Worm (Caenorhabditis elegans) whole organism, mixed stage, embryonic: ENCODE measurements around the gene frpr-1.

ENCODE experiments used
- M03D4.4 ChIP-seq: sonication (generic microtip); optimal IDR thresholded peaks from 2 replicates; lab custom pipeline; 2017; ENCODE audit warnings: mild to moderate bottlenecking, missing genetic modification characterization, missing compliant biosample characterization
- bed-3 ChIP-seq: fragments of 200-800 bp; sonication (Bioruptor generic); optimal IDR thresholded peaks from 3 replicates; lab custom pipeline; 2018; ENCODE audit warnings: mild to moderate bottlenecking, missing genetic modification characterization, moderate library complexity, missing compliant biosample characterization
- blmp-1 ChIP-seq: fragments of 150-350 bp; optimal IDR thresholded peaks from 2 replicates; lab custom pipeline; 2014; ENCODE audit warnings: missing biosample characterization, missing genetic modification characterization
- ceh-39 ChIP-seq: fragments of 150-350 bp; optimal IDR thresholded peaks from 2 replicates; lab custom pipeline; 2014; ENCODE audit warnings: missing biosample characterization, missing genetic modification characterization
- ceh-43 ChIP-seq: fragments of 200-800 bp; sonication (Bioruptor generic); optimal IDR thresholded peaks from 2 replicates; lab custom pipeline; 2018; ENCODE audit warnings: mild to moderate bottlenecking, missing genetic modification characterization, moderate library complexity, missing compliant biosample characterization
- ceh-83 ChIP-seq: fragments of 200-800 bp; sonication (Bioruptor generic); optimal IDR thresholded peaks from 2 replicates; lab custom pipeline; 2018; ENCODE audit warnings: mild to moderate bottlenecking, missing genetic modification characterization, missing compliant biosample characterization
- drap-1 ChIP-seq: fragments of 200-800 bp; sonication (Bioruptor generic); optimal IDR thresholded peaks from 3 replicates; lab custom pipeline; 2018; ENCODE audit warnings: mild to moderate bottlenecking, missing genetic modification characterization, missing compliant biosample characterization
- elt-1 ChIP-seq: sonication (generic microtip); optimal IDR thresholded peaks from 2 replicates; lab custom pipeline; 2017; ENCODE audit warnings: missing genetic modification characterization, mild to moderate bottlenecking, missing compliant biosample characterization, antibody characterized with exemption, moderate library complexity, borderline replicate concordance; ENCODE audit not compliant: insufficient read depth
- elt-3 ChIP-seq: fragments of 150-350 bp; optimal IDR thresholded peaks from 2 replicates; lab custom pipeline; 2014; ENCODE audit warnings: missing biosample characterization, missing genetic modification characterization
- flh-1 ChIP-seq: fragments of 200-800 bp; sonication (Bioruptor generic); optimal IDR thresholded peaks from 2 replicates; lab custom pipeline; 2018; ENCODE audit warnings: mild to moderate bottlenecking, missing genetic modification characterization, moderate library complexity, missing compliant biosample characterization
- lin-13 ChIP-seq: fragments of 150-350 bp; optimal IDR thresholded peaks from 2 replicates; lab custom pipeline; 2014; ENCODE audit warnings: missing biosample characterization, missing genetic modification characterization
- lin-32 ChIP-seq: fragments of 200-800 bp; sonication (Bioruptor generic); optimal IDR thresholded peaks from 2 replicates; lab custom pipeline; 2018; ENCODE audit warnings: mild to moderate bottlenecking, missing genetic modification characterization, missing compliant biosample characterization
- lsy-2 ChIP-seq: fragments of 150-350 bp; optimal IDR thresholded peaks from 2 replicates; lab custom pipeline; 2014; ENCODE audit warnings: missing biosample characterization, missing genetic modification characterization
- mep-1 ChIP-seq: fragments of 150-350 bp; optimal IDR thresholded peaks from 2 replicates; lab custom pipeline; 2017; ENCODE audit warnings: missing biosample characterization, missing genetic modification reagents, missing genetic modification characterization, inconsistent platforms
- mls-2 ChIP-seq: sonication (generic microtip); optimal IDR thresholded peaks from 2 replicates; lab custom pipeline; 2016; ENCODE audit warnings: mild to moderate bottlenecking, missing genetic modification characterization, moderate library complexity, missing compliant biosample characterization
- nhr-12 ChIP-seq: fragments of 150-350 bp; optimal IDR thresholded peaks from 2 replicates; lab custom pipeline; 2014; ENCODE audit warnings: missing biosample characterization, missing genetic modification characterization
- nhr-2 ChIP-seq: fragments of 150-350 bp; optimal IDR thresholded peaks from 2 replicates; lab custom pipeline; 2014; ENCODE audit warnings: missing biosample characterization, missing genetic modification characterization
- nhr-237 ChIP-seq: fragments of 150-350 bp; optimal IDR thresholded peaks from 2 replicates; lab custom pipeline; 2014; ENCODE audit warnings: missing biosample characterization, missing genetic modification characterization
- nhr-28 ChIP-seq: fragments of 150-350 bp; optimal IDR thresholded peaks from 2 replicates; lab custom pipeline; 2014; ENCODE audit warnings: missing biosample characterization, missing genetic modification characterization
- nhr-76 ChIP-seq: sonication (generic microtip); optimal IDR thresholded peaks from 2 replicates; lab custom pipeline; 2017; ENCODE audit warnings: missing biosample characterization, missing genetic modification characterization
- pha-4 ChIP-seq: fragments of 150-350 bp; optimal IDR thresholded peaks from 2 replicates; lab custom pipeline; 2018; ENCODE audit warnings: missing biosample characterization, missing genetic modification reagents, missing genetic modification characterization
- snpc-4 ChIP-seq: fragments of 150-350 bp; optimal IDR thresholded peaks from 2 replicates; lab custom pipeline; 2014; ENCODE audit warnings: missing biosample characterization, missing genetic modification characterization
- sptf-1 ChIP-seq: sonication (generic microtip); optimal IDR thresholded peaks from 2 replicates; lab custom pipeline; 2017; ENCODE audit warnings: mild to moderate bottlenecking, missing genetic modification characterization, moderate library complexity, missing compliant biosample characterization
- tbx-8 ChIP-seq: fragments of 200-800 bp; sonication (Bioruptor generic); optimal IDR thresholded peaks from 2 replicates; lab custom pipeline; 2018; ENCODE audit warnings: mild to moderate bottlenecking, missing genetic modification characterization, moderate library complexity, missing compliant biosample characterization
- unc-39 ChIP-seq: fragments of 150-350 bp; optimal IDR thresholded peaks from 2 replicates; lab custom pipeline; 2014; ENCODE audit warnings: missing biosample characterization, missing genetic modification characterization
- unc-62 ChIP-seq: fragments of 150-350 bp; optimal IDR thresholded peaks from 2 replicates; lab custom pipeline; 2014; ENCODE audit warnings: missing biosample characterization, missing genetic modification reagents, missing genetic modification characterization
- zip-8 ChIP-seq: fragments of 150-350 bp; optimal IDR thresholded peaks from 2 replicates; lab custom pipeline; 2014; ENCODE audit warnings: missing biosample characterization, missing genetic modification characterization
- ztf-11 ChIP-seq: fragments of 150-350 bp; optimal IDR thresholded peaks from 2 replicates; lab custom pipeline; 2014; ENCODE audit warnings: missing biosample characterization, missing genetic modification characterization

The frpr-1 gene

ce11 chrX:8088474-8088873 is 41.0 kb downstream of the frpr-1 start, which contains the start of gene vem-1:
TSS of gene vem-1 (minus strand) at chrX:8088574.
- TF ChIP-seq ceh-83 (GFP tag; lab: Kevin White, UChicago) (no peak), drap-1 (no peak), elt-1 (tag; lab: Kevin White, UChicago) (no peak), tbx-8 (no peak)

ce11 chrX:8086725-8087641 is 42.5 kb downstream of the frpr-1 start:
- TF ChIP-seq blmp-1 (no peak), lsy-2 (no peak), elt-1 (tag; lab: Kevin White, UChicago) (peak; percentile 65), bed-3 (GFP tag; lab: Kevin White, UChicago) (no peak), lin-13 (no peak)

ce11 chrX:8086450-8086724 is 43.1 kb downstream of the frpr-1 start, which contains the start of gene dao-3:
TSS of gene dao-3 (minus strand) at chrX:8086550.
- TF ChIP-seq nhr-28 (tag; lab: Kevin White, UChicago) (no peak), nhr-2 (tag; lab: Kevin White, UChicago) (no peak), mls-2 (no peak), unc-39 (tag; lab: Kevin White, UChicago) (no peak)
- TF ChIP-seq, all 35 proteins: peak for 0

ce11 chrX:8084669-8085068 is 44.8 kb downstream of the frpr-1 start:
- no peak for TF ChIP-seq zip-8 (tag; lab: Kevin White, UChicago)
- TF ChIP-seq, all 35 proteins: peak for 0

- TF ChIP-seq pha-4 (no peak), lsy-2 (no peak), ceh-39 (no peak), tbx-8 (no peak), elt-1 (tag; lab: Kevin White, UChicago) (peak; percentile 9)
Observed at ce11 chrX:8083919-8084318, 45.5 kb downstream of the frpr-1 start, which contains the start of gene K07E3.4. TSS of gene K07E3.4 (minus strand) at chrX:8084018.

- no peak for TF ChIP-seq drap-1
- no peak for TF ChIP-seq unc-62 (GFP tag; lab: Kevin White, UChicago)
- TF ChIP-seq M03D4.4 (tag; lab: Kevin White, UChicago): no peak
Observed at ce11 chrX:8083330-8083729, 46.1 kb downstream of the frpr-1 start.

- TF ChIP-seq mep-1 (tag; lab: Kevin White, UChicago) (no peak), nhr-76 (tag; lab: Kevin White, UChicago) (no peak), snpc-4 (no peak), sptf-1 (tag; lab: Kevin White, UChicago) (no peak), bed-3 (GFP tag; lab: Kevin White, UChicago) (no peak), elt-1 (tag; lab: Kevin White, UChicago) (no peak), ceh-43 (GFP tag; lab: Kevin White, UChicago) (no peak), ztf-11 (no peak), blmp-1 (no peak), lsy-2 (no peak), tbx-8 (no peak), ceh-83 (GFP tag; lab: Kevin White, UChicago) (no peak), M03D4.4 (tag; lab: Kevin White, UChicago) (no peak), unc-39 (tag; lab: Kevin White, UChicago) (no peak), lin-13 (no peak), nhr-2 (tag; lab: Kevin White, UChicago) (no peak), elt-3 (tag; lab: Kevin White, UChicago) (no peak)
Observed at ce11 chrX:8082703-8083102, 46.7 kb downstream of the frpr-1 start.

ce11 chrX:8078899-8079298 is 50.5 kb downstream of the frpr-1 start:
- TF ChIP-seq flh-1 (GFP tag; lab: Kevin White, UChicago): no peak
- no peak for TF ChIP-seq zip-8 (tag; lab: Kevin White, UChicago)
- TF ChIP-seq mls-2: no peak
- no peak for TF ChIP-seq ceh-43 (GFP tag; lab: Kevin White, UChicago)
- TF ChIP-seq ceh-39: no peak
- no peak for TF ChIP-seq elt-3 (tag; lab: Kevin White, UChicago)
- TF ChIP-seq ceh-83 (GFP tag; lab: Kevin White, UChicago): no peak
- no peak for TF ChIP-seq lsy-2
- TF ChIP-seq elt-1 (tag; lab: Kevin White, UChicago): no peak
- no peak for TF ChIP-seq bed-3 (GFP tag; lab: Kevin White, UChicago)
- TF ChIP-seq snpc-4: no peak
- no peak for TF ChIP-seq tbx-8
- no peak for TF ChIP-seq nhr-12
- TF ChIP-seq lin-32 (GFP tag; lab: Kevin White, UChicago): no peak
- no peak for TF ChIP-seq pha-4
- TF ChIP-seq mep-1 (tag; lab: Kevin White, UChicago): no peak
- no peak for TF ChIP-seq nhr-237 (tag; lab: Kevin White, UChicago)
- no peak for TF ChIP-seq sptf-1 (tag; lab: Kevin White, UChicago)
- no peak for TF ChIP-seq unc-62 (GFP tag; lab: Kevin White, UChicago)
- TF ChIP-seq unc-39 (tag; lab: Kevin White, UChicago): no peak
